Fruit fly (Drosophila melanogaster) whole organism, adult: ENCODE results near the gene Rh3.
A peak's percentile ranks its signal among the peaks of the same experiment; 100 is the strongest.

Experiments used
- CG14711 ChIP-seq: fragments of 200-800 bp; sonication (Bioruptor generic); optimal IDR thresholded peaks from 2 replicates; lab custom pipeline; 2018; ENCODE audit warnings: missing biosample characterization, mild to moderate bottlenecking, missing genetic modification characterization, moderate library complexity
- CG33017 ChIP-seq: fragments of 200-800 bp; sonication (Bioruptor generic); optimal IDR thresholded peaks from 2 replicates; lab custom pipeline; 2018; ENCODE audit warnings: missing biosample characterization, mild to moderate bottlenecking, missing genetic modification characterization, moderate library complexity
- CG5204 ChIP-seq: fragments of 200-800 bp; sonication (Bioruptor generic); optimal IDR thresholded peaks from 2 replicates; lab custom pipeline; 2016; ENCODE audit warnings: missing biosample characterization, missing genetic modification characterization
- CG7045 ChIP-seq: fragments of 200-800 bp; sonication (Bioruptor generic); optimal IDR thresholded peaks from 2 replicates; lab custom pipeline; 2017; ENCODE audit warnings: missing biosample characterization, mild to moderate bottlenecking, missing genetic modification characterization
- CG7101 ChIP-seq: fragments of 200-800 bp; sonication (Bioruptor generic); optimal IDR thresholded peaks from 2 replicates; lab custom pipeline; 2018; ENCODE audit warnings: missing biosample characterization, mild to moderate bottlenecking, missing genetic modification characterization, moderate library complexity
- Crg-1 ChIP-seq: fragments of 200-800 bp; sonication (Bioruptor generic); optimal IDR thresholded peaks from 2 replicates; lab custom pipeline; 2016; ENCODE audit warnings: missing biosample characterization, missing genetic modification characterization
- Hr96 ChIP-seq: fragments of 200-800 bp; sonication (Bioruptor generic); optimal IDR thresholded peaks from 2 replicates; lab custom pipeline; 2016; ENCODE audit warnings: missing biosample characterization, missing genetic modification characterization
- Mnt ChIP-seq: fragments of 200-800 bp; sonication (Bioruptor generic); optimal IDR thresholded peaks from 2 replicates; lab custom pipeline; 2016; ENCODE audit warnings: missing biosample characterization, mild to moderate bottlenecking, missing genetic modification characterization
- bab1 ChIP-seq: fragments of 200-800 bp; sonication (Bioruptor generic); optimal IDR thresholded peaks from 3 replicates; lab custom pipeline; 2019; ENCODE audit warnings: missing biosample characterization, mild to moderate bottlenecking, missing genetic modification characterization, moderate library complexity
- cnc ChIP-seq, 2 experiments: fragments of >200 bp; optimal IDR thresholded peaks; 2 replicates each; lab custom pipeline; 2017
- kay ChIP-seq: fragments of 200-800 bp; sonication (Bioruptor generic); peaks from one replicate; lab custom pipeline; 2016; ENCODE audit warnings: missing biosample characterization, missing genetic modification characterization, borderline replicate concordance
- ovo ChIP-seq: fragments of 200-800 bp; sonication (Bioruptor generic); optimal IDR thresholded peaks from 2 replicates; lab custom pipeline; 2016; ENCODE audit warnings: missing biosample characterization, missing genetic modification characterization
- pad ChIP-seq: fragments of 200-800 bp; sonication (Bioruptor generic); optimal IDR thresholded peaks from 3 replicates; lab custom pipeline; 2017; ENCODE audit warnings: missing biosample characterization, missing genetic modification characterization, mild to moderate bottlenecking, moderate library complexity, missing genetic modification reagents
- tj ChIP-seq: fragments of 200-800 bp; sonication (Bioruptor generic); optimal IDR thresholded peaks from 3 replicates; lab custom pipeline; 2017; ENCODE audit warnings: missing biosample characterization, mild to moderate bottlenecking, missing genetic modification characterization, moderate library complexity

- no peak for TF ChIP-seq CG7101
- TF ChIP-seq Hr96 (GFP tag; lab: Kevin White, UChicago): no peak
- peak; percentile 7 for TF ChIP-seq CG5204 (GFP tag; lab: Kevin White, UChicago)
- no peak for TF ChIP-seq cnc (optimal IDR thresholded peaks at IDR 0.05; lab: Kevin White, UChicago)
- peak; percentile 28 for TF ChIP-seq kay
- no peak for TF ChIP-seq bab1
- no peak for TF ChIP-seq Mnt (GFP tag; lab: Kevin White, UChicago)
- TF ChIP-seq CG14711 (tag; lab: Kevin White, UChicago): no peak
- no peak for TF ChIP-seq CG7045 (GFP tag; lab: Kevin White, UChicago)
- TF ChIP-seq ovo (GFP tag; lab: Kevin White, UChicago): no peak
- TF ChIP-seq Crg-1 (GFP tag; lab: Kevin White, UChicago): no peak
- TF ChIP-seq CG33017 (tag; lab: Kevin White, UChicago): no peak
- no peak for TF ChIP-seq tj
- no peak for TF ChIP-seq pad (GFP tag; lab: Kevin White, UChicago)
Measured at dm6 chr3R:20057501-20057900, 24.7 kb downstream of the Rh3 start, which contains the start of gene mdlc.
